Fruit fly (Drosophila melanogaster): ENCODE results near the gene CG1316.

CG1316 gene

DNA sequence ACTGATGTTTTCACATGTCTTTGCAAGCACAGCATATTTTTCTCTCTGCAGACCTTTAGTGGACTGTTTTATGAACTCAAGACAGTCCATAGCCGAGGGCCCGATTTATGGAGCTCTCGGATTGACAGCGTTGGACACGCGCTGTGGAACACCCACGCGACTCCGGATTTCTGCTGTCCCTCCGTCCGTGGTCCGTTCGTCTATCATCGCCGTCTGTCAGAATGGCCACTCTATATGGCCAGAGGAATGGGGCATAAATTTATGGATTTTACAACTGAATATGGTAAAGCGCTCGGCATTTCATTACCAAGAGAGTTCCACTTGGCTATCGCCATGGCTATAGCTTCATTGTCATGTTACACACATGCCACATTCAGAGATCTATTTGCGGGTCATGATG, 44.4 kb downstream of the CG1316 start (continued):
- no peak for TF ChIP-seq sna (GFP tag; IDR thresholded peaks at IDR 0.05; ENCODE audit: partially characterized antibody)
- no peak for TF ChIP-seq Hr51 (GFP tag; optimal IDR thresholded peaks at IDR 0.05)
- TF ChIP-seq bcd (GFP tag; optimal IDR thresholded peaks at IDR 0.05) = no peak
- no peak for TF ChIP-seq CG2712 (tag; optimal IDR thresholded peaks at IDR 0.05)
- TF ChIP-seq lov (optimal IDR thresholded peaks at IDR 0.05) = no peak
- no peak for TF ChIP-seq lov (GFP tag; IDR thresholded peaks at IDR 0.05)
- no peak for TF ChIP-seq Vsx1 (GFP tag; optimal IDR thresholded peaks at IDR 0.05)
- TF ChIP-seq CG7357 (GFP tag; IDR thresholded peaks at IDR 0.05) = no peak
- TF ChIP-seq Dref (GFP tag; IDR thresholded peaks at IDR 0.05) = no peak
- TF ChIP-seq CG10565 (GFP tag; optimal IDR thresholded peaks at IDR 0.05) = no peak
- no peak for TF ChIP-seq CG43689 (GFP tag; IDR thresholded peaks at IDR 0.05)
- no peak for TF ChIP-seq PHDP (tag; optimal IDR thresholded peaks at IDR 0.05)
- TF ChIP-seq B-H1 (GFP tag; IDR thresholded peaks at IDR 0.05) = no peak
- no peak for TF ChIP-seq scrt (GFP tag; optimal IDR thresholded peaks at IDR 0.05)
- TF ChIP-seq CG4617 (GFP tag; optimal IDR thresholded peaks at IDR 0.05; ENCODE audit: borderline replicate concordance) = no peak
- TF ChIP-seq dati (GFP tag; IDR thresholded peaks at IDR 0.05) = no peak
- TF ChIP-seq toy (GFP tag; IDR thresholded peaks at IDR 0.05) = no peak
- TF ChIP-seq CG3838 (GFP tag; optimal IDR thresholded peaks at IDR 0.05) = no peak
- 0 out of 2 replicates have a peak, but pooled peaks have one; percentile 44 for TF ChIP-seq CG14441 (GFP tag; IDR thresholded peaks at IDR 0.05)
- no peak for TF ChIP-seq CG5953 (GFP tag; IDR thresholded peaks at IDR 0.05)
- TF ChIP-seq HLH3B (GFP tag; IDR thresholded peaks at IDR 0.05) = 0 out of 2 replicates have a peak, but pooled peaks have one; percentile 30
- no peak for TF ChIP-seq CG14710 (tag; optimal IDR thresholded peaks at IDR 0.05)
- TF ChIP-seq CG10654 (GFP tag; optimal IDR thresholded peaks at IDR 0.05) = no peak
- TF ChIP-seq CG8924 (tag; optimal IDR thresholded peaks at IDR 0.05) = no peak
- TF ChIP-seq bowl (GFP tag; IDR thresholded peaks at IDR 0.05) = no peak
- TF ChIP-seq slbo (GFP tag; IDR thresholded peaks at IDR 0.05) = 0 out of 2 replicates have a peak, but pooled peaks have one; percentile 24
- TF ChIP-seq CG4424 (GFP tag; optimal IDR thresholded peaks at IDR 0.05) = no peak
- TF ChIP-seq CG15011 (GFP tag; optimal IDR thresholded peaks at IDR 0.05) = no peak
- TF ChIP-seq CG13775 (GFP tag; optimal IDR thresholded peaks at IDR 0.05) = no peak
- no peak for TF ChIP-seq CG17186 (GFP tag; optimal IDR thresholded peaks at IDR 0.05)
- no peak for TF ChIP-seq ase (GFP tag; IDR thresholded peaks at IDR 0.05)
- TF ChIP-seq Aef1 (GFP tag; IDR thresholded peaks at IDR 0.05) = no peak
- no peak for TF ChIP-seq CG8944 (GFP tag; optimal IDR thresholded peaks at IDR 0.05)
- no peak for TF ChIP-seq lilli (GFP tag; optimal IDR thresholded peaks at IDR 0.05)
- TF ChIP-seq bsh (GFP tag; optimal IDR thresholded peaks at IDR 0.05) = no peak
- no peak for TF ChIP-seq Fer1 (GFP tag; optimal IDR thresholded peaks at IDR 0.05)
